Fruit fly (Drosophila melanogaster): Measurements from ENCODE around the gene CG3213.

dm6 chr2L:3523956-3524355 is 4.5 kb upstream of the CG3213 start, which contains the start of gene Sr-CIV:
- TF ChIP-seq Hnf4 (GFP tag; optimal IDR thresholded peaks at IDR 0.05) (no peak), fru (GFP tag; optimal IDR thresholded peaks at IDR 0.05) (no peak), N (GFP tag; optimal IDR thresholded peaks at IDR 0.05) (no peak), dmrt93B (GFP tag; optimal IDR thresholded peaks at IDR 0.05) (no peak), pan (optimal IDR thresholded peaks at IDR 0.05) (no peak), h (GFP tag; optimal IDR thresholded peaks at IDR 0.05) (no peak), br (GFP tag; optimal IDR thresholded peaks at IDR 0.05) (no peak), Myc (optimal IDR thresholded peaks at IDR 0.05) (no peak), psq (GFP tag; optimal IDR thresholded peaks at IDR 0.05) (no peak), Sp1 (GFP tag; optimal IDR thresholded peaks at IDR 0.05) (no peak), Abd-B (GFP tag; optimal IDR thresholded peaks at IDR 0.05) (no peak)

All from whole organism, wandering third instar larva.